Worm (Caenorhabditis elegans): ENCODE measurements around the gene C29F7.3.

The C29F7.3 gene

ce11 chrX:13414974-13415373 lies 4.8 kb downstream of the C29F7.3 start (continued):
- TF ChIP-seq mxl-2 (GFP tag; conservative IDR thresholded peaks at IDR 0.05) (no peak), R02D3.7 (tag; optimal IDR thresholded peaks at IDR 0.05) (no peak), F49E8.2 (tag; optimal IDR thresholded peaks at IDR 0.05; ENCODE audit: borderline replicate concordance) (no peak), dve-1 (tag; optimal IDR thresholded peaks at IDR 0.05; ENCODE audit: insufficient read depth) (peak; percentile 35), nhr-111 (GFP tag; optimal IDR thresholded peaks at IDR 0.05) (no peak), daf-16 (GFP tag; optimal IDR thresholded peaks at IDR 0.05) (peak in 1 of 2 experiments; percentile 70), daf-16 (tag; optimal IDR thresholded peaks at IDR 0.05) (no peak), set-16 (GFP tag; IDR thresholded peaks at IDR 0.05) (no peak), Y48G9A.11 (GFP tag; IDR thresholded peaks at IDR 0.05) (peak; percentile 44; the same call in 1 of the 2 replicates), madf-9 (GFP tag; conservative IDR thresholded peaks at IDR 0.05) (0 out of 2 replicates have a peak, but pooled peaks have one; percentile 38), madf-5 (GFP tag; IDR thresholded peaks at IDR 0.05) (peak in 1 of 2 experiments; percentile 74; a peak in 1 of 4 replicates), lsy-2 (tag; optimal IDR thresholded peaks at IDR 0.05) (peak in 1 of 2 experiments; percentile 43), saeg-2 (GFP tag; IDR thresholded peaks at IDR 0.05) (no peak), ztf-7 (tag; optimal IDR thresholded peaks at IDR 0.05) (no peak), pha-4 (GFP tag; IDR thresholded peaks at IDR 0.05) (peak; percentile 64; the same call in 1 of the 2 replicates), pha-4 (tag; optimal IDR thresholded peaks at IDR 0.05) (no peak), hlh-30 (tag; optimal IDR thresholded peaks at IDR 0.05; ENCODE audit: insufficient read depth) (peak; percentile 25), hmg-1.1 (GFP tag; IDR thresholded peaks at IDR 0.05) (peak; percentile 65), ceh-44 (GFP tag; IDR thresholded peaks at IDR 0.05) (no peak), ceh-32 (tag; optimal IDR thresholded peaks at IDR 0.05; ENCODE audit: poor library complexity) (no peak), D1046.2 (GFP tag; IDR thresholded peaks at IDR 0.05) (0 out of 2 replicates have a peak, but pooled peaks have one; percentile 28), duxl-1 (tag; optimal IDR thresholded peaks at IDR 0.05; ENCODE audit: poor library complexity) (peak; percentile 35), ceh-20 (GFP tag; IDR thresholded peaks at IDR 0.05) (no peak), mep-1 (tag; optimal IDR thresholded peaks at IDR 0.05) (no peak), unc-62 (GFP tag; optimal IDR thresholded peaks at IDR 0.05 in 1 of 2) (no peak), unc-62 (tag; optimal IDR thresholded peaks at IDR 0.05) (no peak), hlh-11 (tag; optimal IDR thresholded peaks at IDR 0.05) (peak; percentile 58), nhr-102 (tag; optimal IDR thresholded peaks at IDR 0.05) (peak; percentile 49), ztf-11 (tag; optimal IDR thresholded peaks at IDR 0.05) (no peak), nhr-41 (GFP tag; IDR thresholded peaks at IDR 0.05) (0 out of 2 replicates have a peak, but pooled peaks have one; percentile 58), ctbp-1 (GFP tag; IDR thresholded peaks at IDR 0.05) (no peak), egl-43 (GFP tag; IDR thresholded peaks at IDR 0.05) (no peak; the same call in 1 of the 2 replicates), zfp-3 (GFP tag; conservative IDR thresholded peaks at IDR 0.05) (0 out of 2 replicates have a peak, but pooled peaks have one; percentile 39), ZK337.2 (GFP tag; IDR thresholded peaks at IDR 0.05) (0 out of 2 replicates have a peak, but pooled peaks have one; percentile 19), snpc-1.2 (GFP tag; IDR thresholded peaks at IDR 0.05) (peak; percentile 67), dmd-6 (GFP tag; IDR thresholded peaks at IDR 0.05) (peak; percentile 42)

ce11 chrX:13412307-13412706 lies 7.4 kb downstream of the C29F7.3 start:
- TF ChIP-seq pqm-1 (tag; optimal IDR thresholded peaks at IDR 0.05) (peak; percentile 66), dmd-6 (GFP tag; IDR thresholded peaks at IDR 0.05) (peak; percentile 19; the same call in 1 of the 2 replicates), dve-1 (tag; optimal IDR thresholded peaks at IDR 0.05; ENCODE audit: insufficient read depth) (peak; percentile 18), lin-1 (GFP tag; IDR thresholded peaks at IDR 0.05) (no peak), nhr-28 (tag; optimal IDR thresholded peaks at IDR 0.05) (peak; percentile 86), daf-16 (GFP tag; optimal IDR thresholded peaks at IDR 0.05) (no peak), daf-16 (tag; optimal IDR thresholded peaks at IDR 0.05) (peak; percentile 40)

Data from whole organism, L4 larva.